Fruit fly (Drosophila melanogaster) whole organism, prepupa: ENCODE results near the gene CG31468.

Experiments used
- CG10669 ChIP-seq: fragments of 200-800 bp; sonication (Bioruptor generic); optimal IDR thresholded peaks from 3 replicates; lab custom pipeline; 2018; ENCODE audit warnings: missing biosample characterization, mild to moderate bottlenecking, missing genetic modification characterization, moderate library complexity
- CG11762 ChIP-seq: fragments of 200-800 bp; sonication (Bioruptor generic); optimal IDR thresholded peaks from 3 replicates; lab custom pipeline; 2016; ENCODE audit warnings: missing biosample characterization, missing genetic modification characterization; ENCODE audit not compliant: insufficient read depth
- CG31627 ChIP-seq: fragments of 200-800 bp; sonication (Bioruptor generic); optimal IDR thresholded peaks from 3 replicates; lab custom pipeline; 2016; ENCODE audit warnings: missing biosample characterization, missing genetic modification characterization
- CG8319 ChIP-seq: fragments of 200-800 bp; sonication (Bioruptor generic); optimal IDR thresholded peaks from 3 replicates; lab custom pipeline; 2016; ENCODE audit warnings: missing biosample characterization, missing genetic modification characterization
- CG8632 ChIP-seq: fragments of 200-800 bp; sonication (Bioruptor generic); optimal IDR thresholded peaks from 3 replicates; lab custom pipeline; 2016; ENCODE audit warnings: missing biosample characterization, missing genetic modification characterization
- Eip75B ChIP-seq: fragments of 200-800 bp; sonication (Bioruptor generic); optimal IDR thresholded peaks from 3 replicates; lab custom pipeline; 2016; ENCODE audit warnings: missing biosample characterization, missing genetic modification characterization
- OdsH ChIP-seq: fragments of 200-800 bp; sonication (Bioruptor generic); optimal IDR thresholded peaks from 3 replicates; lab custom pipeline; 2016; ENCODE audit warnings: missing biosample characterization, missing genetic modification characterization
- topi ChIP-seq: fragments of 200-800 bp; sonication (Bioruptor generic); optimal IDR thresholded peaks from 3 replicates; lab custom pipeline; 2016; ENCODE audit warnings: missing biosample characterization, missing genetic modification characterization

DNA sequence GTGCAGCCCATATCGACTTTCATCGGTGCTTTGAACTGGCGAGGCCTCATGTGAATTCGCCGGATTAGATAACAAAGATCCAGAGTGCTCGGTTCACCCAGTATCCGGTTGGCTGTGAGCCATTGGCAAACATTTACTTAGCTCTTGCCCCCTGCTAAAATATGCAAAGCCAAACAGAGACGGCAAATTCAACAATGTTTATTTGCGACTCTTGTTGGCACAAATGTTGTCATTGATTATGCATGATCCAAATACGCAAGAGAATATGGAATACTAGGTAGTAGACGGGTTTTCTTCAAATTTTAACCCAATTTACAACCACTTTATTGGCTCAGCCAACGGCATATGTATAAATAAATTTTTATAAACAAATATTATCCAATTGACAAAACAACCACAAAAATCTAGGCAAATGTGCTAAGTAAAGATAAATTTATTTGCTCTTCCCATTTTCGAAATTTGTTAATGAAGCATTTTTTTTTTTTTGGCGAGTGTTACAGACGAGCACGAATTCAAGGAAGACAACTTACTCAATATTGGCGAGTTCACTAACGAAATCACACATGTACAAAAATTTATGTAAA is 47.5 kb downstream of the CG31468 start:
- no peak for TF ChIP-seq Eip75B (GFP tag; lab: Kevin White, UChicago)
- TF ChIP-seq OdsH (GFP tag; lab: Kevin White, UChicago), result no peak
- no peak for TF ChIP-seq CG8319
- TF ChIP-seq CG10669, result no peak
- no peak for TF ChIP-seq CG11762
- TF ChIP-seq CG8632, result peak; percentile 34
- peak; percentile 13 for TF ChIP-seq topi (GFP tag; lab: Kevin White, UChicago)
- no peak for TF ChIP-seq CG31627
